Fruit fly (Drosophila melanogaster): ENCODE data around the gene CG17260.

Gene CG17260

dm6 chr2L:3037153-3037579 lies at the start of gene CG17260, which contains the start of gene SerRS (continued):
- TF ChIP-seq CG34376 (GFP tag; optimal IDR thresholded peaks at IDR 0.05) (peak; percentile 90), gcm2 (GFP tag; optimal IDR thresholded peaks at IDR 0.05) (peak; percentile 53), tx (GFP tag; optimal IDR thresholded peaks at IDR 0.05) (peak; percentile 90), salm (tag; optimal IDR thresholded peaks at IDR 0.05) (peak; percentile 76), slp2 (GFP tag; optimal IDR thresholded peaks at IDR 0.05) (peak; percentile 91), mam (GFP tag; optimal IDR thresholded peaks at IDR 0.05) (peak; percentile 96), CG11085 (GFP tag; IDR thresholded peaks at IDR 0.05) (peak; percentile 92), hth (optimal IDR thresholded peaks at IDR 0.05) (no peak), ac (GFP tag; optimal IDR thresholded peaks at IDR 0.05) (peak; percentile 37), CG18476 (GFP tag; optimal IDR thresholded peaks at IDR 0.05) (peak; percentile 94), CG1529 (GFP tag; optimal IDR thresholded peaks at IDR 0.05) (peak; percentile 72), CG14014 (GFP tag; IDR thresholded peaks at IDR 0.05) (peak; percentile 91), CG10565 (GFP tag; optimal IDR thresholded peaks at IDR 0.05) (peak; percentile 57), CG15696 (tag; optimal IDR thresholded peaks at IDR 0.05) (peak; percentile 85), Jarid2 (GFP tag; optimal IDR thresholded peaks at IDR 0.05) (peak; percentile 61), Gug (GFP tag; IDR thresholded peaks at IDR 0.05) (peak; percentile 92), seq (GFP tag; IDR thresholded peaks at IDR 0.05) (peak; percentile 81; the same call in 1 of the 2 replicates), lmd (GFP tag; IDR thresholded peaks at IDR 0.05) (peak; percentile 96), CG17829 (tag; optimal IDR thresholded peaks at IDR 0.05) (peak; percentile 92), Hand (GFP tag; optimal IDR thresholded peaks at IDR 0.05) (peak; percentile 26), CG7928 (GFP tag; optimal IDR thresholded peaks at IDR 0.05) (peak; percentile 66), bab2 (GFP tag; optimal IDR thresholded peaks at IDR 0.05) (peak; percentile 94), Scr (GFP tag; IDR thresholded peaks at IDR 0.05; ENCODE audit: partially characterized antibody) (peak; percentile 67), CG18764 (GFP tag; optimal IDR thresholded peaks at IDR 0.05) (peak; percentile 89), CG7963 (GFP tag; IDR thresholded peaks at IDR 0.05; ENCODE audit: partially characterized antibody) (no peak), gem (tag; optimal IDR thresholded peaks at IDR 0.05) (peak; percentile 97), Atf-2 (GFP tag; optimal IDR thresholded peaks at IDR 0.05) (peak; percentile 91), CG7271 (tag; optimal IDR thresholded peaks at IDR 0.05) (peak; percentile 75), ab (GFP tag; optimal IDR thresholded peaks at IDR 0.05) (peak; percentile 7), Elba2 (GFP tag; optimal IDR thresholded peaks at IDR 0.05) (peak; percentile 99), CG10366 (GFP tag; IDR thresholded peaks at IDR 0.05) (peak; percentile 90), CG1792 (GFP tag; optimal IDR thresholded peaks at IDR 0.05) (peak; percentile 78), CG2889 (GFP tag; IDR thresholded peaks at IDR 0.05) (peak; percentile 86), vvl (GFP tag; IDR thresholded peaks at IDR 0.05) (peak; percentile 95), CG7372 (GFP tag; IDR thresholded peaks at IDR 0.05) (peak; percentile 88), CG13123 (GFP tag; optimal IDR thresholded peaks at IDR 0.05) (peak; percentile 85), wdn (GFP tag; IDR thresholded peaks at IDR 0.05) (peak; percentile 88), CG3065 (GFP tag; optimal IDR thresholded peaks at IDR 0.05) (peak; percentile 83), dysf (GFP tag; IDR thresholded peaks at IDR 0.05) (peak; percentile 95), CrebB (tag; optimal IDR thresholded peaks at IDR 0.05) (peak; percentile 72), caup (GFP tag; optimal IDR thresholded peaks at IDR 0.05; ENCODE audit: severe bottlenecking) (peak; percentile 91), CG4360 (GFP tag; IDR thresholded peaks at IDR 0.05) (no peak), Stat92E (GFP tag; optimal IDR thresholded peaks at IDR 0.05) (peak in 1 of 3 experiments; percentile 37), kni (GFP tag; optimal IDR thresholded peaks at IDR 0.05) (peak; percentile 69), lbe (GFP tag; optimal IDR thresholded peaks at IDR 0.05) (peak; percentile 93), hb (GFP tag; IDR thresholded peaks at IDR 0.05; ENCODE audit: partially characterized antibody) (no peak), CG10147 (GFP tag; optimal IDR thresholded peaks at IDR 0.05) (peak; percentile 90), Mrtf (GFP tag; IDR thresholded peaks at IDR 0.05) (peak; percentile 88), Blimp-1 (GFP tag; optimal IDR thresholded peaks at IDR 0.05) (no peak), CG8359 (GFP tag; optimal IDR thresholded peaks at IDR 0.05; ENCODE audit: borderline replicate concordance) (peak; percentile 74), Drgx (GFP tag; IDR thresholded peaks at IDR 0.05) (peak; percentile 83)

All from whole organism, embryonic.